Fruit fly (Drosophila melanogaster) whole organism, pupa: Measurements from ENCODE around the gene Muc68D.
A peak's percentile ranks its signal among the peaks of the same experiment; 100 is the strongest.

Experiments
- CG12605 ChIP-seq: fragments of 200-800 bp; sonication (Bioruptor generic); IDR thresholded peaks from 2 replicates; pipeline ENCODE4 v1.3.6; 2022; ENCODE audit warnings: missing biosample characterization, missing genetic modification characterization
- CG17806 ChIP-seq: fragments of 200-800 bp; sonication (Bioruptor generic); optimal IDR thresholded peaks from 2 replicates; lab custom pipeline; 2018; ENCODE audit warnings: missing biosample characterization, mild to moderate bottlenecking, missing genetic modification characterization, moderate library complexity
- CG8159 ChIP-seq: fragments of 200-800 bp; sonication (Bioruptor generic); optimal IDR thresholded peaks from 3 replicates; lab custom pipeline; 2018; ENCODE audit warnings: missing biosample characterization, mild to moderate bottlenecking, missing genetic modification characterization, moderate library complexity

DNA sequence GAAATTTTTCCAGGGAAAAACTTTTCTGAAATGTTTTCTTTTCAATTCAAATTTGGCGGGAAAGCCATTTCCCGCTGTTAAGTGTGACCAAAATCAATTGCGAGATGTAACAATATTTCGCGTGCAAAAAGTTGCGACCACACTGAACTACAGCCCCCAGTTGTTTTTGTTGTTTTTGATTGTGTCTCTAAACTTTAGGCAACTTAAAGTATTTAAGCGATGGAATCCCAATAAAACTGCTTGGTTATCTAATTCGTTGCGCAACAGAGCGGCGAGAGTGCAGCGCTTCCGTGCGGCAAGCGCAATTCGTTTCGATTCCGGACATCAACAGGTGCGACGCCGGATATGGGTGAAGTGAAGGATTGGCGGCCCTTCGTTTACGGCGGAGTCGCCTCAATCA is 51.2 kb downstream of the Muc68D start, which contains the start of gene Bmcp:
- TF ChIP-seq CG8159 (tag; lab: Kevin White, UChicago), result no peak
- no peak for TF ChIP-seq CG17806
- peak; percentile 36; the same call in 1 of the 2 replicates for TF ChIP-seq CG12605 (GFP tag; lab: Robert Waterston, UW)
